Worm (Caenorhabditis elegans): Measurements from ENCODE around the gene dct-11.
A peak's percentile ranks its signal among the peaks of the same experiment; 100 is the strongest.

dct-11 gene

DNA sequence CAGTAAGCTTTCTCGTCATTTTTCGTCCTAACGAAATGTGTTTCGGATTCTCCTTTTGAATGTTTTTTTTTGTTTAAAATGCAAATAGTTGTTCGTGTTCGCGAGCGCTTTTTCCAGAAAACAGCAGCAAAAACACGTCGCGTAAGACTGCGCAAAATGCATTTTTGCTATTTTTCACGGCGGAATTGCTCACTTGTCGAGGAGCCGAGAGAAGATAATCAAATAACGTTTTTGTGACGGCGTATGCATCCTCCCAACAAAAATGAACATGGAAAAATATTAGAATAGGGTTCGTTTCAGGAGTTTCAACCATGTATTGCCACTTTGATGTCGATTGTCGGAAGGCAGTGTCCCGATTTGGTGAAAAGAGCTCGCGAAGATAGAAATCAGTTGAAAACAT, 37.5 kb upstream of the dct-11 start:
- TF ChIP-seq mdl-1 (tag; optimal IDR thresholded peaks at IDR 0.05): no peak
- TF ChIP-seq ces-1 (GFP tag; optimal IDR thresholded peaks at IDR 0.05): peak; percentile 74

ce11 chrX:5875567-5875966, 36.0 kb upstream of the dct-11 start, which contains the start of gene F49E10.4:
Gene F49E10.4, plus strand, starts transcription at chrX:5875867.
- TF ChIP-seq unc-130 (GFP tag; optimal IDR thresholded peaks at IDR 0.05): no peak
- TF ChIP-seq skn-1 (tag; optimal IDR thresholded peaks at IDR 0.05): no peak
- no peak for TF ChIP-seq hlh-11 (tag; optimal IDR thresholded peaks at IDR 0.05)
- no peak for TF ChIP-seq ctbp-1 (GFP tag; IDR thresholded peaks at IDR 0.05)
- no peak for TF ChIP-seq madf-9 (GFP tag; conservative IDR thresholded peaks at IDR 0.05)
- TF ChIP-seq daf-12 (tag; optimal IDR thresholded peaks at IDR 0.05): no peak
- no peak for TF ChIP-seq hmg-1.1 (GFP tag; IDR thresholded peaks at IDR 0.05)
- TF ChIP-seq gei-8 (GFP tag; optimal IDR thresholded peaks at IDR 0.05): no peak
- TF ChIP-seq lim-7 (GFP tag; IDR thresholded peaks at IDR 0.05): no peak
- TF ChIP-seq nhr-237 (tag; optimal IDR thresholded peaks at IDR 0.05): no peak
- no peak for TF ChIP-seq Y48G9A.11 (GFP tag; IDR thresholded peaks at IDR 0.05)
- TF ChIP-seq rbr-2 (tag; optimal IDR thresholded peaks at IDR 0.05): no peak
- no peak for TF ChIP-seq attf-4 (tag; optimal IDR thresholded peaks at IDR 0.05)
- no peak for TF ChIP-seq lir-3 (tag; optimal IDR thresholded peaks at IDR 0.05)
- TF ChIP-seq tra-1 (GFP tag; IDR thresholded peaks at IDR 0.05): no peak
- TF ChIP-seq lin-38 (GFP tag; IDR thresholded peaks at IDR 0.05): no peak

ce11 chrX:5872153-5872552, 32.6 kb upstream of the dct-11 start:
- TF ChIP-seq arid-1 (GFP tag; conservative IDR thresholded peaks at IDR 0.05) (no peak), set-16 (GFP tag; IDR thresholded peaks at IDR 0.05) (peak; percentile 26; the same call in 1 of the 2 replicates), tag-97 (GFP tag; IDR thresholded peaks at IDR 0.05) (no peak), daf-12 (tag; optimal IDR thresholded peaks at IDR 0.05) (no peak)

DNA sequence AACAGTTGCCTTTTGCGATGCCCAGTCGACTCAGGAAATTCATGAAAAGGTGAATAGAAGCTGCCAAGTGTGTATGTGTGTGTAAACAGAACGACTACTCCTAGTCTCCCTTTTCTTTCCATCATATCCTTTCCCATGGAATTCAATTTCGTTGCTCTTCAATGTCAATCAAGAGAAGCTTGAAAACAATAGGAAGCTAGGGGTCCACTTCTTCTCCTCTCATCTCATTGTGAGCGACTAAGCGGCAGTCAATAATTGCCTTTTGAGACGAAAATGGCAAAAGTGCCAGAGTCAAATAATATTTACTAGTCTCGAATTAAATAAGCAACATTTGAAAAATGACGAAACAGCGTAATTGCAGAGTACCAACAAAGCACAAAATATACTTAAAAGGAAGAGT, 30.0 kb upstream of the dct-11 start:
- TF ChIP-seq dve-1 (tag; optimal IDR thresholded peaks at IDR 0.05; ENCODE audit: insufficient read depth): no peak

ce11 chrX:5868030-5868429, 28.5 kb upstream of the dct-11 start:
- TF ChIP-seq aha-1 (tag) (peak; percentile 40), unc-62 (GFP tag; optimal IDR thresholded peaks at IDR 0.05 in 1 of 2) (peak in 1 of 2 experiments; percentile 93), unc-62 (tag; optimal IDR thresholded peaks at IDR 0.05) (no peak), mes-2 (tag; optimal IDR thresholded peaks at IDR 0.05; ENCODE audit: poor library complexity, severe bottlenecking) (peak; percentile 13), nhr-42 (GFP tag; IDR thresholded peaks at IDR 0.05) (no peak), madf-9 (GFP tag; conservative IDR thresholded peaks at IDR 0.05) (no peak), vab-7 (GFP tag; IDR thresholded peaks at IDR 0.05) (0 out of 2 replicates have a peak, but pooled peaks have one; percentile 8), spr-3 (GFP tag; optimal IDR thresholded peaks at IDR 0.05) (no peak)

ce11 chrX:5862408-5862807, 22.8 kb upstream of the dct-11 start, which contains the start of gene ctbp-1:
Gene ctbp-1, plus strand, starts transcription at chrX:5862708.
- no peak for TF ChIP-seq daf-19 (GFP tag; conservative IDR thresholded peaks at IDR 0.05)
- TF ChIP-seq nhr-111 (GFP tag; optimal IDR thresholded peaks at IDR 0.05): no peak
- TF ChIP-seq Y48G9A.11 (GFP tag; IDR thresholded peaks at IDR 0.05): no peak
- no peak for TF ChIP-seq snpc-1.2 (GFP tag; IDR thresholded peaks at IDR 0.05)
- TF ChIP-seq nhr-42 (GFP tag; IDR thresholded peaks at IDR 0.05): no peak
- no peak for TF ChIP-seq unc-39 (tag; optimal IDR thresholded peaks at IDR 0.05)
- TF ChIP-seq zfp-2 (tag; optimal IDR thresholded peaks at IDR 0.05): no peak
- TF ChIP-seq aha-1 (tag): no peak
- TF ChIP-seq tag-97 (GFP tag; IDR thresholded peaks at IDR 0.05): no peak
- TF ChIP-seq php-3 (GFP tag; IDR thresholded peaks at IDR 0.05): no peak
- no peak for TF ChIP-seq ceh-20 (GFP tag; IDR thresholded peaks at IDR 0.05)
- no peak for TF ChIP-seq sdz-12 (GFP tag; optimal IDR thresholded peaks at IDR 0.05)
- no peak for TF ChIP-seq aly-2 (tag; optimal IDR thresholded peaks at IDR 0.05)
- no peak for TF ChIP-seq hif-1 (tag; optimal IDR thresholded peaks at IDR 0.05)
- TF ChIP-seq dpl-1 (GFP tag; optimal IDR thresholded peaks at IDR 0.05): no peak
- no peak for TF ChIP-seq ceh-82 (tag; optimal IDR thresholded peaks at IDR 0.05)
- TF ChIP-seq lsy-2 (tag; optimal IDR thresholded peaks at IDR 0.05): no peak

Data from whole organism, L4 larva.